Fruit fly (Drosophila melanogaster): Measurements from ENCODE around the gene Nbr.

The Nbr gene

DNA sequence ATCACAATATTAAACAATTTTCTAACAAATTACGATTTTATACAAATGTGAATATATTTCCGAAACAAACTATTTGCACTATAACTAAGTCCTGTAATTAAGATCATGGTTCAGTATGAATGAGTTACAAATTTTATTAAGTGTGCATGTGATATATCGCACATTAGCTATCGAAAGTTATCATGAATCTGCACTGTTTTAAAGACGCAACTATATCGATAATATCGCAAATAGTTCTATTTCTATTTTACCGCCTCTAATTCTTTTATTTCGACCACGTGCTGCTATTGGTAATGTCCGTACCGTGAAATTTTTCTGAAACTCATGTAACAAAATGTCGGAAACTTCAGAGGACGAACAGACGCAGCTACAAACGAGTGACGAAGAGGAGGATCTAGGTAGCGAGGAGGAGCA, 19.9 kb downstream of the Nbr start, which contains the start of gene pths (continued):
- TF ChIP-seq lz (GFP tag; optimal IDR thresholded peaks at IDR 0.05), result peak; percentile 16
- no peak for TF ChIP-seq CG9139 (GFP tag; optimal IDR thresholded peaks at IDR 0.05)
- TF ChIP-seq Blimp-1 (GFP tag; optimal IDR thresholded peaks at IDR 0.05), result no peak

DNA sequence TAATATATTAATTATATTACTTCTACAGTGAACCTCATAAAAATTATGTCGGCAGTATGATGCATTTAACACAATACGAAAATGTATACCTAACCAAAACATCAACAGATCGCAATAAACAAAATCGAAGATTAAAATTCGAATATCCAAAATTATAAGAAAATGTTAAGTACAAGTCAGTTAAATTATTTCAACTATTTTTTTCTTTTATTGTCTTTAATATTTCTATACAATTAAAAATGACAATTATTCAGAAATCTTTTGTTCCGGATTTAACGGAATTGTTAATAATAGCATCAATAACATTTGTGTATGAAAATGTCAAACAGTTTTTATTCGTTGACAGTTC, 20.4 kb downstream of the Nbr start:
- no peak for TF ChIP-seq CG6808 (GFP tag; optimal IDR thresholded peaks at IDR 0.05)
- no peak for TF ChIP-seq CG6276 (GFP tag; optimal IDR thresholded peaks at IDR 0.05)
- TF ChIP-seq Blimp-1 (GFP tag; optimal IDR thresholded peaks at IDR 0.05), result no peak
- TF ChIP-seq OdsH (GFP tag; optimal IDR thresholded peaks at IDR 0.05), result no peak

DNA sequence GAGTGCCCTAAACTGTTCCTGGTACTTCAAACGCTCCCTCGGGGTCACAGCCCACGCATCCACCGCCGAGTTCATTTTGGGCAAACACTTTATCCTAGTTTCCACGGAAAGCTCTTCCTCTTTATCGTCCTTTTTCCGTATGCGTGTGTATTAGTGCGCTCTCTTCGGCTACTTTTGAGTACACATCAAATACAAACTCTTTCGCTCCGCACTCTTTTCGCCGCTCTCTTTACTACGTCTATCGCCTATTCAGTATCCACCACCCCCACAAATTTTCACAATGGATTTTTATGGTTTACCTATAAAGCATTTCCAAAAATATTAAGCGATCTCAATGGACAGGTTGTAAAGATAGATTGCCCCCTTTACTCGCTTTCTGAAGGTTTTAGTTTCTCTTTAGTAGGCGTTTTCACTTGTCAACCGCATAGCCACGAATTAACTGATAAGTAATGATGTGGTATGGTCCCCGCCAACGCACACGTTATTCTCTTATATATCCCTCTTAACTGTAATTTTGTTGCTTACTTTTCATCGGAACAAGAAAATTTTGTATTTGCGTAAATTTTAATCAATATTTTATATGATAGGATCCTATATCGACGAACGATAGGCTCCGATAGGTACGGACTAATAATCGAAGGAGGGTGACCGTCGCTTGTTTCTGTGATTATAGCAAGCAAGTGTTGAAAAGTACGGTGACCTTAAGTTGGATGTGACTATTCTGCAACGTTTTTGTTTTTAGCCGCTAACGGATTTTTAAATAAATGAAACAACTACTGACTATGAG, 21.0 kb downstream of the Nbr start, which contains the start of gene Dap160:
Gene Dap160 (minus strand): TSS at position 634 of the 787 bp plus-strand sequence.
- TF ChIP-seq esn (GFP tag; optimal IDR thresholded peaks at IDR 0.05) (peak; percentile 12), CG4318 (GFP tag; optimal IDR thresholded peaks at IDR 0.05) (no peak), CG6808 (GFP tag; optimal IDR thresholded peaks at IDR 0.05) (no peak), pdm3 (GFP tag; optimal IDR thresholded peaks at IDR 0.05) (no peak), CG11762 (GFP tag; optimal IDR thresholded peaks at IDR 0.05; ENCODE audit: insufficient read depth) (no peak), Lpt (GFP tag; optimal IDR thresholded peaks at IDR 0.05) (no peak), Sox14 (GFP tag; optimal IDR thresholded peaks at IDR 0.05) (peak; percentile 9), Hr38 (GFP tag; optimal IDR thresholded peaks at IDR 0.05) (no peak), fd85E (GFP tag; optimal IDR thresholded peaks at IDR 0.05) (peak; percentile 36), CG6276 (GFP tag; optimal IDR thresholded peaks at IDR 0.05) (no peak), Gug (GFP tag; IDR thresholded peaks at IDR 0.05) (no peak)

DNA sequence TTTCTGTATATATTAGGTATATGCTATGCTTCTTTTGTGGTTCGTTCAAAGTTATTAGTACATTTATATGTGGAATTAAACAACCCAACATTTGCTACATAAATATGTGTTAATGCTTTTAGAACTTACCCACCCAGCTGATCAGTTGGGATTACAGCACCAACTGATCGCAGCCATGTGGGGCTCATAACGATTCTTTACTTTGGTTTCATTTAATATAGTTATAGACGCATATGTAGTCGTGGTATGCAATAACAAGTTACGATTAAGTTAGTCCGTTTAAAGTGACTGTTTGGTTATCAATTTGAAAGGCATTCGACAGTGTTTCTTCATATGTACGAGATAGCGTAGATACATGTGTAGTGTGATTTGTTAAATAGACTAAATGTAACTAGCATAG, 27.1 kb downstream of the Nbr start:
- no peak for TF ChIP-seq Eip75B (GFP tag; optimal IDR thresholded peaks at IDR 0.05)
- TF ChIP-seq CG34406 (GFP tag; optimal IDR thresholded peaks at IDR 0.05), result no peak
- TF ChIP-seq CG11762 (GFP tag; optimal IDR thresholded peaks at IDR 0.05; ENCODE audit: insufficient read depth), result no peak
- TF ChIP-seq Gug (GFP tag; IDR thresholded peaks at IDR 0.05), result no peak
- no peak for TF ChIP-seq salr (GFP tag; optimal IDR thresholded peaks at IDR 0.05)
- no peak for TF ChIP-seq fd59A (GFP tag; optimal IDR thresholded peaks at IDR 0.05)
- TF ChIP-seq CG11902 (GFP tag; optimal IDR thresholded peaks at IDR 0.05), result no peak
- no peak for TF ChIP-seq lz (GFP tag; optimal IDR thresholded peaks at IDR 0.05)
- no peak for TF ChIP-seq Sox15 (GFP tag; optimal IDR thresholded peaks at IDR 0.05)
- TF ChIP-seq CG6792 (GFP tag; optimal IDR thresholded peaks at IDR 0.05), result no peak
- TF ChIP-seq CG6854 (GFP tag; optimal IDR thresholded peaks at IDR 0.05), result no peak
- no peak for TF ChIP-seq CG32006 (GFP tag; optimal IDR thresholded peaks at IDR 0.05)
- no peak for TF ChIP-seq pdm3 (GFP tag; optimal IDR thresholded peaks at IDR 0.05)
- no peak for TF ChIP-seq dsx (GFP tag; optimal IDR thresholded peaks at IDR 0.05; ENCODE audit: poor library complexity, severe bottlenecking)

DNA sequence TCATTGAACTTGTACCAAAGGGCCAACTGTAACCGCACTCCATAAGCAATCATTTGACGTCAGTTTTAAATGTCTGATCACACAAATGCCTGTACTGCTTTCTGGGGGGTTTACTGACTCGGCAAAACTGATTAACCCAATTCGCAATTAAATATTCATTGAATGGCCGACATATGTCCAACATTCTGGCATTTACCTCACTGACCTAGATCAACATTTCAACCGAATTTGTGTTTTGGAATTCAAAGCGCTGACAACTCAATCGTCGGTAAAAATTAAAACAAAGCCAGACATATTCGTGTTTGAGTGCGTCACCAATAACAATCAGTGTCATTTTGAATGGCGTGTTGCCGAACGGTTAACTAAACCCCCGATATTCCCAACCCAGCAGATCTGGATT, 47.2 kb downstream of the Nbr start:
- TF ChIP-seq fd59A (GFP tag; optimal IDR thresholded peaks at IDR 0.05), result no peak
- TF ChIP-seq CG1621 (tag; optimal IDR thresholded peaks at IDR 0.05), result no peak
- TF ChIP-seq cyc (GFP tag; optimal IDR thresholded peaks at IDR 0.05), result no peak
- TF ChIP-seq esn (GFP tag; optimal IDR thresholded peaks at IDR 0.05), result no peak
- TF ChIP-seq acj6 (GFP tag; optimal IDR thresholded peaks at IDR 0.05), result no peak
- TF ChIP-seq CG11902 (GFP tag; optimal IDR thresholded peaks at IDR 0.05), result no peak
- no peak for TF ChIP-seq Sox102F (GFP tag; optimal IDR thresholded peaks at IDR 0.05)
- no peak for TF ChIP-seq Hr39 (GFP tag; optimal IDR thresholded peaks at IDR 0.05)

DNA sequence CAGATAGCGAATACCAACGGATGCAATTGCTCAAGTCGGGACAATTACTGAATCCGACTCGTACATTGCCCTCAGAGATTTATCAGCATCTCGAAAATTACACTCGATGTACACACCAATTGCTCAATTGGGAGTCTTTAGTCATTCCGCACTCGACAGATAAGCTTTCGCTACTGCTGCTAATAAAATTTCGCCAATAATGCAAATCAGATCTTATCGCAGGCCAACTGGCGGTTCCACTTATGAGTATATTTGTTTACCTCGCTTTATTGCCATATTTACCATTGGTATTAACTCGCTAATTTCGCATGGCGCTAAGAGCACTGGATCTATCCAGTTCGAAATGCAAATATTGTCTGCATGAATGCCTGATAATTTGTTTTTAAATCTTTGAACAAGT, 49.3 kb downstream of the Nbr start:
- TF ChIP-seq salr (GFP tag; optimal IDR thresholded peaks at IDR 0.05) (no peak), Lpt (GFP tag; optimal IDR thresholded peaks at IDR 0.05) (no peak), Sox15 (GFP tag; optimal IDR thresholded peaks at IDR 0.05) (no peak), CG8632 (GFP tag; optimal IDR thresholded peaks at IDR 0.05) (no peak), CG31627 (GFP tag; optimal IDR thresholded peaks at IDR 0.05) (no peak), CG11294 (GFP tag; IDR thresholded peaks at IDR 0.05) (no peak), Met (GFP tag; optimal IDR thresholded peaks at IDR 0.05) (peak; percentile 15), CG16779 (tag; optimal IDR thresholded peaks at IDR 0.05) (no peak), CG10669 (GFP tag; optimal IDR thresholded peaks at IDR 0.05) (no peak), spab (GFP tag; optimal IDR thresholded peaks at IDR 0.05) (no peak), Eip93F (GFP tag; optimal IDR thresholded peaks at IDR 0.05) (peak; percentile 19), svp (GFP tag) (peak; percentile 83), CG9139 (GFP tag; optimal IDR thresholded peaks at IDR 0.05) (no peak), dsx (GFP tag; optimal IDR thresholded peaks at IDR 0.05; ENCODE audit: poor library complexity, severe bottlenecking) (no peak), CG6276 (GFP tag; optimal IDR thresholded peaks at IDR 0.05) (no peak), achi (GFP tag; optimal IDR thresholded peaks at IDR 0.05) (no peak)

All from whole organism, prepupa.